Fruit fly (Drosophila melanogaster) whole organism, embryonic: Measurements from ENCODE around the gene Acph-1.

Experiments
- B-H1 ChIP-seq: fragments of 200-800 bp; sonication (Bioruptor generic); IDR thresholded peaks from 3 replicates; pipeline ENCODE4 v1.3.6; 2022; ENCODE audit warnings: missing biosample characterization, missing genetic modification characterization
- CG10147 ChIP-seq: fragments of 200-800 bp; sonication (Bioruptor generic); optimal IDR thresholded peaks from 2 replicates; lab custom pipeline; 2019; ENCODE audit warnings: missing biosample characterization, mild to moderate bottlenecking, missing genetic modification characterization, moderate library complexity
- CG11247 ChIP-seq: fragments of 200-800 bp; sonication (Bioruptor generic); IDR thresholded peaks from 2 replicates; pipeline ENCODE4 v1.3.6; 2022; ENCODE audit warnings: missing biosample characterization, missing genetic modification characterization
- CG12104 ChIP-seq: fragments of 200-800 bp; sonication (Bioruptor generic); optimal IDR thresholded peaks from 3 replicates; lab custom pipeline; 2016; ENCODE audit warnings: missing biosample characterization, missing genetic modification characterization
- CG12219 ChIP-seq: fragments of 200-800 bp; sonication (Bioruptor generic); optimal IDR thresholded peaks from 3 replicates; lab custom pipeline; 2018; ENCODE audit warnings: missing biosample characterization, mild to moderate bottlenecking, missing genetic modification characterization
- CG15269 ChIP-seq: fragments of 200-800 bp; sonication (Bioruptor generic); optimal IDR thresholded peaks from 2 replicates; lab custom pipeline; 2018; ENCODE audit warnings: missing biosample characterization, mild to moderate bottlenecking, missing genetic modification characterization, moderate library complexity
- CG17829 ChIP-seq: fragments of 200-800 bp; optimal IDR thresholded peaks from 2 replicates; lab custom pipeline; 2019; ENCODE audit warnings: missing biosample characterization, mild to moderate bottlenecking, missing genetic modification characterization, moderate library complexity
- CG2202 ChIP-seq: fragments of 200-800 bp; sonication (Bioruptor generic); optimal IDR thresholded peaks from 2 replicates; lab custom pipeline; 2018; ENCODE audit warnings: missing biosample characterization, mild to moderate bottlenecking, missing genetic modification characterization
- CG42726 ChIP-seq: fragments of 200-800 bp; sonication (Bioruptor generic); IDR thresholded peaks from 2 replicates; pipeline ENCODE4 v1.3.6; 2022; ENCODE audit warnings: missing biosample characterization, missing genetic modification characterization; ENCODE audit not compliant: partially characterized antibody
- CG4617 ChIP-seq: fragments of 200-800 bp; sonication (Bioruptor generic); optimal IDR thresholded peaks from 3 replicates; lab custom pipeline; 2016; ENCODE audit warnings: missing biosample characterization, missing genetic modification characterization, borderline replicate concordance
- CG7556 ChIP-seq: fragments of 200-800 bp; sonication (Bioruptor generic); optimal IDR thresholded peaks from 2 replicates; lab custom pipeline; 2017; ENCODE audit warnings: missing biosample characterization, mild to moderate bottlenecking, missing genetic modification characterization
- CG7745 ChIP-seq: fragments of 200-800 bp; sonication (Bioruptor generic); optimal IDR thresholded peaks from 2 replicates; lab custom pipeline; 2018; ENCODE audit warnings: missing biosample characterization, mild to moderate bottlenecking, missing genetic modification characterization, moderate library complexity
- CG7963 ChIP-seq: fragments of 200-800 bp; sonication (Bioruptor generic); IDR thresholded peaks from 3 replicates; pipeline ENCODE4 v1.3.6; 2022; ENCODE audit warnings: missing biosample characterization, missing genetic modification characterization; ENCODE audit not compliant: partially characterized antibody
- CG8290 ChIP-seq, 3 experiments: fragments of 200-800 bp; sonication (Bioruptor generic); optimal IDR thresholded peaks; 2 replicates each; lab custom pipeline; 2016 to 2019; ENCODE audit warnings: missing biosample characterization in 3 of 3, missing genetic modification characterization in 3 of 3, mild to moderate bottlenecking in 2 of 3, moderate library complexity in 1 of 3
- CG8765 ChIP-seq: fragments of 200-800 bp; sonication (Bioruptor generic); IDR thresholded peaks from 2 replicates; pipeline ENCODE4 v1.3.6; 2022; ENCODE audit warnings: missing biosample characterization, missing genetic modification characterization
- CHES-1-like ChIP-seq: fragments of 200-800 bp; sonication (Bioruptor generic); optimal IDR thresholded peaks from 2 replicates; lab custom pipeline; 2016; ENCODE audit warnings: missing biosample characterization, missing genetic modification characterization
- Dip2 ChIP-seq: fragments of 200-800 bp; sonication (Bioruptor generic); IDR thresholded peaks from 2 replicates; pipeline ENCODE4 v1.3.6; 2022; ENCODE audit warnings: missing biosample characterization, missing genetic modification characterization
- E2f1 ChIP-seq: fragments of 200-800 bp; sonication (Bioruptor generic); IDR thresholded peaks from 2 replicates; pipeline ENCODE4 v1.3.6; 2022; ENCODE audit warnings: missing biosample characterization, missing genetic modification characterization
- E2f2 ChIP-seq: fragments of 200-800 bp; sonication (Bioruptor generic); IDR thresholded peaks from 2 replicates; pipeline ENCODE4 v1.3.6; 2022; ENCODE audit warnings: missing biosample characterization, missing genetic modification characterization
- Gsc ChIP-seq: fragments of 200-800 bp; sonication (Bioruptor generic); IDR thresholded peaks from 2 replicates; pipeline ENCODE4 v1.3.6; 2022; ENCODE audit warnings: missing biosample characterization, missing genetic modification characterization
- Hand ChIP-seq: fragments of 200-800 bp; sonication (Bioruptor generic); optimal IDR thresholded peaks from 2 replicates; lab custom pipeline; 2017; ENCODE audit warnings: mild to moderate bottlenecking, missing biosample characterization, missing genetic modification reagents, missing genetic modification characterization
- Hr39 ChIP-seq: fragments of >200 bp; optimal IDR thresholded peaks from 2 replicates; lab custom pipeline; 2017
- Jarid2 ChIP-seq: fragments of 200-800 bp; sonication (Bioruptor generic); optimal IDR thresholded peaks from 3 replicates; lab custom pipeline; 2017; ENCODE audit warnings: mild to moderate bottlenecking, missing biosample characterization, missing genetic modification reagents, missing genetic modification characterization
- NFAT ChIP-seq: fragments of 200-800 bp; sonication (Bioruptor generic); IDR thresholded peaks from 2 replicates; pipeline ENCODE4 v1.3.6; 2022; ENCODE audit warnings: missing biosample characterization, missing genetic modification characterization
- Nf-YC ChIP-seq: fragments of 200-800 bp; optimal IDR thresholded peaks from 3 replicates; lab custom pipeline; 2019; ENCODE audit warnings: missing biosample characterization, mild to moderate bottlenecking, missing genetic modification characterization, moderate library complexity
- PHDP ChIP-seq: fragments of 200-800 bp; sonication (Bioruptor generic); optimal IDR thresholded peaks from 3 replicates; lab custom pipeline; 2018; ENCODE audit warnings: missing biosample characterization, mild to moderate bottlenecking, missing genetic modification characterization, moderate library complexity
- Side ChIP-seq: fragments of 200-800 bp; sonication (Bioruptor generic); optimal IDR thresholded peaks from 2 replicates; lab custom pipeline; 2016; ENCODE audit warnings: missing biosample characterization, missing genetic modification characterization
- Xbp1 ChIP-seq: fragments of 200-800 bp; sonication (Bioruptor generic); optimal IDR thresholded peaks from 3 replicates; lab custom pipeline; 2016; ENCODE audit warnings: missing biosample characterization, mild to moderate bottlenecking, missing genetic modification characterization
- Xrp1 ChIP-seq: fragments of 200-800 bp; sonication (Bioruptor generic); IDR thresholded peaks from 2 replicates; pipeline ENCODE4 v1.3.6; 2022; ENCODE audit warnings: missing biosample characterization, missing genetic modification characterization
- YL-1 ChIP-seq: fragments of 200-800 bp; sonication (Bioruptor generic); optimal IDR thresholded peaks from 3 replicates; lab custom pipeline; 2017; ENCODE audit warnings: missing biosample characterization, mild to moderate bottlenecking, missing genetic modification characterization
- amos ChIP-seq: fragments of 200-800 bp; sonication (Bioruptor generic); IDR thresholded peaks from 2 replicates; pipeline ENCODE4 v1.3.6; 2022; ENCODE audit warnings: missing biosample characterization, missing genetic modification characterization; ENCODE audit not compliant: partially characterized antibody
- bowl ChIP-seq: fragments of 200-800 bp; sonication (Bioruptor generic); IDR thresholded peaks from 2 replicates; pipeline ENCODE4 v1.3.6; 2022; ENCODE audit warnings: missing biosample characterization, missing genetic modification characterization
- cato ChIP-seq: fragments of 200-800 bp; sonication (Bioruptor generic); optimal IDR thresholded peaks from 2 replicates; lab custom pipeline; 2016; ENCODE audit warnings: missing biosample characterization, missing genetic modification characterization, borderline replicate concordance
- crc ChIP-seq: fragments of 200-800 bp; sonication (Bioruptor generic); optimal IDR thresholded peaks from 2 replicates; lab custom pipeline; 2016; ENCODE audit warnings: missing biosample characterization, missing genetic modification characterization
- da ChIP-seq: fragments of 200-800 bp; sonication (Bioruptor generic); optimal IDR thresholded peaks from 2 replicates; lab custom pipeline; 2016; ENCODE audit warnings: missing biosample characterization, missing genetic modification characterization
- danr ChIP-seq: fragments of 200-800 bp; sonication (Bioruptor generic); IDR thresholded peaks from 2 replicates; pipeline ENCODE4 v1.3.6; 2022; ENCODE audit warnings: missing biosample characterization, missing genetic modification characterization
- ems ChIP-seq: fragments of 200-800 bp; sonication (Bioruptor generic); optimal IDR thresholded peaks from 3 replicates; lab custom pipeline; 2016; ENCODE audit warnings: missing biosample characterization, missing genetic modification characterization
- eyg ChIP-seq: fragments of 200-800 bp; sonication (Bioruptor generic); optimal IDR thresholded peaks from 3 replicates; lab custom pipeline; 2016; ENCODE audit warnings: missing biosample characterization, missing genetic modification characterization
- gce ChIP-seq: fragments of 200-800 bp; sonication (Bioruptor generic); IDR thresholded peaks from 3 replicates; pipeline ENCODE4 v1.3.6; 2022; ENCODE audit warnings: missing biosample characterization, missing genetic modification characterization
- lilli ChIP-seq: fragments of 200-800 bp; sonication (Bioruptor generic); optimal IDR thresholded peaks from 3 replicates; lab custom pipeline; 2016; ENCODE audit warnings: missing biosample characterization, missing genetic modification characterization
- mirr ChIP-seq: fragments of 200-800 bp; sonication (Bioruptor generic); optimal IDR thresholded peaks from 3 replicates; lab custom pipeline; 2018; ENCODE audit warnings: missing biosample characterization, mild to moderate bottlenecking, missing genetic modification characterization
- nau ChIP-seq: fragments of 200-800 bp; sonication (Bioruptor generic); optimal IDR thresholded peaks from 3 replicates; lab custom pipeline; 2017; ENCODE audit warnings: missing biosample characterization, mild to moderate bottlenecking, missing genetic modification characterization, missing genetic modification reagents
- nerfin-1 ChIP-seq: fragments of 200-800 bp; sonication (Bioruptor generic); optimal IDR thresholded peaks from 3 replicates; lab custom pipeline; 2019; ENCODE audit warnings: missing biosample characterization, mild to moderate bottlenecking, missing genetic modification characterization, moderate library complexity
- onecut ChIP-seq: fragments of 200-800 bp; sonication (Bioruptor generic); IDR thresholded peaks from 2 replicates; pipeline ENCODE4 v1.3.6; 2022; ENCODE audit warnings: missing biosample characterization, missing genetic modification characterization
- pho ChIP-seq: fragments of 200-800 bp; sonication (Bioruptor generic); optimal IDR thresholded peaks from 2 replicates; lab custom pipeline; 2016; ENCODE audit warnings: missing biosample characterization, missing genetic modification characterization
- sim ChIP-seq: fragments of 200-800 bp; sonication (Bioruptor generic); IDR thresholded peaks from 2 replicates; pipeline ENCODE4 v1.3.6; 2022; ENCODE audit warnings: missing biosample characterization, missing genetic modification characterization
- sna ChIP-seq: fragments of 200-800 bp; sonication (Bioruptor generic); IDR thresholded peaks from 2 replicates; pipeline ENCODE4 v1.3.6; 2022; ENCODE audit warnings: missing biosample characterization, missing genetic modification characterization; ENCODE audit not compliant: partially characterized antibody
- toy ChIP-seq: fragments of 200-800 bp; sonication (Bioruptor generic); IDR thresholded peaks from 2 replicates; pipeline ENCODE4 v1.3.6; 2022; ENCODE audit warnings: missing biosample characterization, missing genetic modification characterization
- ttk ChIP-seq: fragments of 200-800 bp; sonication (Bioruptor generic); IDR thresholded peaks from 2 replicates; pipeline ENCODE4 v2.1.2; 2022; ENCODE audit warnings: missing biosample characterization, missing genetic modification characterization
- vnd ChIP-seq: fragments of 200-800 bp; sonication (Bioruptor generic); IDR thresholded peaks from 3 replicates; pipeline ENCODE4 v1.3.6; 2022; ENCODE audit warnings: missing biosample characterization, missing genetic modification characterization; ENCODE audit not compliant: partially characterized antibody

Acph-1 gene

DNA sequence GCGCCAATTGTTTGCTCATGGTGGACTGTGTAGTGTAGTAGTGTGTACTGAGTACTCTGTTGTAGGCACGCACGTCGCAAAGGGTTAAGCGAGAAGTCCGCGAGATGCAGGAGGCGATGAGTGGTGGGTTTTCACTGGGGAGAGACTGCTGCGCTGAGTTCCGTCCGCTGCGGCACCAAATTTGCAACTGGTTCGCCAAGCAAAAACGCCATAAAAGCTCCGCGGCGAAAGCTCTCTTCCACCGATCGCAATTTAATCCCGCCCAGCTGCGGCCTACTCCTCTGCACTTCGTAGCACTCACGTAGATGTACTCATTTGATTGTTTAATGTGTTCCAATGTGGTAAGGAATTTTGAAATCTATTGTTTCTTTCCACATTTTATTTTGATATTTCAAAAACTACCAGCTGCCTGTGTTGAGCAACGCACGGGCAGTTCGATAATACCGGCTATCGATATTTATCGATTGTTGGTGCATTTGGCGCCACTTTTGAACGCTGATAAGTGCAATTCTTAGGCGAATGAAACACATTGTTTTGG, 21.8 kb upstream of the Acph-1 start, which contains the start of gene CG7920 (continued):
- TF ChIP-seq nau (peak; percentile 12), E2f2 (GFP tag; lab: Robert Waterston, UW) (peak; percentile 99), CG42726 (GFP tag; lab: Robert Waterston, UW) (peak; percentile 46; the same call in 1 of the 2 replicates), Xbp1 (GFP tag; lab: Kevin White, UChicago) (peak; percentile 19), lilli (GFP tag; lab: Kevin White, UChicago) (peak; percentile 22), sim (GFP tag; lab: Robert Waterston, UW) (no peak), toy (GFP tag; lab: Robert Waterston, UW) (no peak), Dip2 (GFP tag; lab: Robert Waterston, UW) (no peak), YL-1 (GFP tag; lab: Kevin White, UChicago) (peak; percentile 55), CG7745 (tag; lab: Kevin White, UChicago) (no peak), CG11247 (GFP tag; lab: Robert Waterston, UW) (0 out of 2 replicates have a peak, but pooled peaks have one; percentile 6), CG2202 (no peak), CG7963 (GFP tag; lab: Robert Waterston, UW) (peak; percentile 30; the same call in 1 of the 3 replicates), Nf-YC (tag; lab: Kevin White, UChicago) (peak; percentile 41), da (GFP tag; lab: Kevin White, UChicago) (no peak), ttk (no peak), Hr39 (lab: Kevin White, UChicago) (no peak), NFAT (GFP tag; lab: Robert Waterston, UW) (peak; percentile 12; the same call in 1 of the 2 replicates), onecut (GFP tag; lab: Robert Waterston, UW) (no peak), PHDP (tag; lab: Kevin White, UChicago) (peak; percentile 6), B-H1 (GFP tag; lab: Robert Waterston, UW) (no peak), Xrp1 (GFP tag; lab: Robert Waterston, UW) (no peak), CG17829 (tag; lab: Kevin White, UChicago) (peak; percentile 41), amos (GFP tag; lab: Robert Waterston, UW) (peak; percentile 81), CG15269 (peak; percentile 10), CG7556 (GFP tag; lab: Kevin White, UChicago) (peak; percentile 23), CG10147 (peak; percentile 43), eyg (GFP tag; lab: Kevin White, UChicago) (peak; percentile 34), gce (no peak), nerfin-1 (peak; percentile 2), danr (no peak), CG12104 (GFP tag; lab: Kevin White, UChicago) (peak; percentile 16), Side (GFP tag; lab: Kevin White, UChicago) (no peak), mirr (GFP tag; lab: Kevin White, UChicago) (peak; percentile 1), Jarid2 (GFP tag; lab: Kevin White, UChicago) (peak; percentile 83), CG8765 (GFP tag; lab: Robert Waterston, UW) (no peak), ems (peak; percentile 48), bowl (GFP tag; lab: Robert Waterston, UW) (no peak), Gsc (GFP tag; lab: Robert Waterston, UW) (no peak), cato (GFP tag; lab: Kevin White, UChicago) (no peak), E2f1 (peak; percentile 6; the same call in 1 of the 2 replicates), CG12219 (GFP tag; lab: Kevin White, UChicago) (no peak), pho (GFP tag; lab: Kevin White, UChicago) (peak; percentile 46), CG8290 (GFP tag; optimal IDR thresholded peaks at IDR 0.05; lab: Kevin White, UChicago) (peak; percentile 2), CG8290 (tag; optimal IDR thresholded peaks at IDR 0.05; lab: Kevin White, UChicago) (peak in 1 of 2 experiments; percentile 46), CG4617 (GFP tag; lab: Kevin White, UChicago) (no peak), sna (GFP tag; lab: Robert Waterston, UW) (peak; percentile 83), Hand (GFP tag; lab: Kevin White, UChicago) (peak; percentile 37), vnd (GFP tag; lab: Robert Waterston, UW) (peak; percentile 75), crc (GFP tag; lab: Kevin White, UChicago) (no peak), CHES-1-like (peak; percentile 3)
